Worm (Caenorhabditis elegans): ENCODE data around the gene C49C8.1.

- TF ChIP-seq him-1 (tag; optimal IDR thresholded peaks at IDR 0.05) (peak; percentile 67), dao-5 (tag; optimal IDR thresholded peaks at IDR 0.05) (no peak)
Observed at ce11 chrIV:8629609-8630052, 24.7 kb upstream of the C49C8.1 start.
